Fruit fly (Drosophila melanogaster): ENCODE data around the gene mRpS14.
A peak's percentile ranks its signal among the peaks of the same experiment; 100 is the strongest.

DNA sequence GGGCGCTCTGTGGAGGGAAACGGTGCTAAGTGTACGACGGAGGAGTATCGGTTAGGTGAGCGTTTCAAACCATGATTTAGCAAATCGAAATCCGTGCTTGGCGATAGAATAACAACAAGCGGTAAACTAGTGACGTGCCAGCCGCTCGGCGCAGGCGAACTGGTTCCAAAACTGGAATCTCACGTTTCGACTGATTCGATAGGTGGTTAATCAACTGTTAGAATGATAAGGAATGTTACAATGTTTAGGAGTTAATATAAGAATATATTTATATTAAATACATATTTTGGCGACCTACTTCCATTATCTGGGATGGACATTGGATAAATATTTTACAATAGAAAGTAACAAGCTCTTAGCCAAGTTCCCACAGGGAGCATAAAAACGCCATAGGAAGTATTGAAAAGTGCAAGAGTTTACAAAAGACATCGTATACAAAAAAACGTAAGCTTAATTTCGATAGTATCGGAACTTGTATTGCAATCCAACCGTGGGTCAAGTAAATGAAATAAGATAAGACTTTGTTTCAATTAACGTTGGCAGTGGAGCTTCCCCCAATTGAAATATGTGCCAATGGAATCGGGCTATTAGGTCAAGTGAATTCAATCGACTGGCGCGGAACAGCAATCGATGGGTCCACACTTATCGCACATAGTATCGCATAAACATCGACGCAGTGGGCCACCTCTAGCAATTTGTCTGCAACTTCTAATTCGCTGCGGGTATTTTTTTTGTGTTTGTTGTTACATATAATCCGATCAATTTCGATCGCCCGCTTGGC is 15.0 kb upstream of the mRpS14 start, which contains the start of the genes ksh, CG14200 and Pfrx:
- peak; percentile 82 for TF ChIP-seq lola (GFP tag; optimal IDR thresholded peaks at IDR 0.05)
- TF ChIP-seq br (GFP tag; optimal IDR thresholded peaks at IDR 0.05) = no peak

All from whole organism, wandering third instar larva.